Fruit fly (Drosophila melanogaster) whole organism, embryonic: ENCODE measurements around the gene Grip75.

Source experiments
- Awh ChIP-seq: fragments of 200-800 bp; sonication (Bioruptor generic); IDR thresholded peaks from 2 replicates; pipeline ENCODE4, ENCODE4 v1.3.6; 2022; ENCODE audit warnings: missing biosample characterization, missing genetic modification characterization
- Bdp1 ChIP-seq: fragments of 200-800 bp; sonication (Bioruptor generic); optimal IDR thresholded peaks from 3 replicates; lab custom pipeline; 2016; ENCODE audit warnings: missing biosample characterization, missing genetic modification characterization
- BtbVII ChIP-seq: fragments of 200-800 bp; sonication (Bioruptor generic); optimal IDR thresholded peaks from 3 replicates; lab custom pipeline; 2017; ENCODE audit warnings: missing biosample characterization, mild to moderate bottlenecking, missing genetic modification characterization
- CG10209 ChIP-seq: fragments of 200-800 bp; sonication (Bioruptor generic); optimal IDR thresholded peaks from 3 replicates; lab custom pipeline; 2017; ENCODE audit warnings: missing biosample characterization, mild to moderate bottlenecking, missing genetic modification characterization, missing genetic modification reagents
- CG10959 ChIP-seq: fragments of 200-800 bp; sonication (Bioruptor generic); IDR thresholded peaks from 2 replicates; pipeline ENCODE4 v1.3.6; 2022; ENCODE audit warnings: missing biosample characterization, missing genetic modification characterization
- CG10979 ChIP-seq: fragments of 200-800 bp; sonication (Bioruptor generic); optimal IDR thresholded peaks from 2 replicates; lab custom pipeline; 2018; ENCODE audit warnings: missing biosample characterization, mild to moderate bottlenecking, missing genetic modification characterization, moderate library complexity
- CG12299 ChIP-seq: fragments of 200-800 bp; sonication (Bioruptor generic); optimal IDR thresholded peaks from 2 replicates; lab custom pipeline; 2018; ENCODE audit warnings: missing biosample characterization, mild to moderate bottlenecking, missing genetic modification characterization
- CG12659 ChIP-seq: fragments of 200-800 bp; sonication (Bioruptor generic); optimal IDR thresholded peaks from 3 replicates; lab custom pipeline; 2017; ENCODE audit warnings: mild to moderate bottlenecking, missing biosample characterization, missing genetic modification reagents, missing genetic modification characterization
- CG13424 ChIP-seq: fragments of 200-800 bp; sonication (Bioruptor generic); optimal IDR thresholded peaks from 2 replicates; lab custom pipeline; 2019; ENCODE audit warnings: missing biosample characterization, mild to moderate bottlenecking, missing genetic modification characterization, moderate library complexity
- CG15696 ChIP-seq: fragments of 200-800 bp; sonication (Bioruptor generic); optimal IDR thresholded peaks from 2 replicates; lab custom pipeline; 2019; ENCODE audit warnings: missing biosample characterization, mild to moderate bottlenecking, missing genetic modification characterization, moderate library complexity
- CG1602 ChIP-seq: fragments of 200-800 bp; sonication (Bioruptor generic); optimal IDR thresholded peaks from 3 replicates; lab custom pipeline; 2016; ENCODE audit warnings: missing biosample characterization, missing genetic modification characterization
- CG17361 ChIP-seq: fragments of 200-800 bp; sonication (Bioruptor generic); IDR thresholded peaks from 3 replicates; pipeline ENCODE4 v1.3.6; 2022; ENCODE audit warnings: missing biosample characterization, missing genetic modification characterization
- CG18262 ChIP-seq: fragments of 200-800 bp; optimal IDR thresholded peaks from 3 replicates; lab custom pipeline; 2019; ENCODE audit warnings: missing biosample characterization, mild to moderate bottlenecking, missing genetic modification characterization, moderate library complexity
- CG1832 ChIP-seq: fragments of 200-800 bp; sonication (Bioruptor generic); optimal IDR thresholded peaks from 2 replicates; lab custom pipeline; 2017; ENCODE audit warnings: missing biosample characterization, mild to moderate bottlenecking, missing genetic modification characterization, inconsistent platforms
- CG31224 ChIP-seq: fragments of 200-800 bp; sonication (Bioruptor generic); IDR thresholded peaks from 2 replicates; pipeline ENCODE4 v1.3.6; 2022; ENCODE audit warnings: missing biosample characterization, missing genetic modification characterization
- CG32532 ChIP-seq: fragments of 200-800 bp; sonication (Bioruptor generic); IDR thresholded peaks from 2 replicates; pipeline ENCODE4 v1.3.6; 2022; ENCODE audit warnings: missing biosample characterization, missing genetic modification characterization
- CG32767 ChIP-seq: fragments of 200-800 bp; sonication (Bioruptor generic); IDR thresholded peaks from 2 replicates; pipeline ENCODE4 v1.3.6; 2022; ENCODE audit warnings: missing biosample characterization, missing genetic modification characterization
- CG4707 ChIP-seq: fragments of 200-800 bp; sonication (Bioruptor generic); optimal IDR thresholded peaks from 2 replicates; lab custom pipeline; 2018; ENCODE audit warnings: missing biosample characterization, mild to moderate bottlenecking, missing genetic modification characterization, moderate library complexity
- CG4820 ChIP-seq: fragments of 200-800 bp; sonication (Bioruptor generic); optimal IDR thresholded peaks from 3 replicates; lab custom pipeline; 2016; ENCODE audit warnings: missing biosample characterization, missing genetic modification characterization
- CG6683 ChIP-seq: fragments of 200-800 bp; sonication (Bioruptor generic); optimal IDR thresholded peaks from 2 replicates; lab custom pipeline; 2017; ENCODE audit warnings: missing biosample characterization, mild to moderate bottlenecking, missing genetic modification characterization, missing genetic modification reagents
- CG6765 ChIP-seq: fragments of 200-800 bp; sonication (Bioruptor generic); optimal IDR thresholded peaks from 3 replicates; lab custom pipeline; 2017; ENCODE audit warnings: missing biosample characterization, mild to moderate bottlenecking, missing genetic modification characterization
- D ChIP-seq, 2 experiments: fragments of 200-800 bp in 1 of 2; fragments of >200 bp in 1 of 2; sonication (Bioruptor generic) in 1 of 2; optimal IDR thresholded peaks; 2 replicates in 1 of 2; 3 replicates in 1 of 2; lab custom pipeline; 2017; ENCODE audit warnings: mild to moderate bottlenecking in 1 of 2, missing biosample characterization in 1 of 2, missing genetic modification characterization in 1 of 2, missing genetic modification reagents in 1 of 2
- E2f2 ChIP-seq: fragments of 200-800 bp; sonication (Bioruptor generic); IDR thresholded peaks from 2 replicates; pipeline ENCODE4 v1.3.6; 2022; ENCODE audit warnings: missing biosample characterization, missing genetic modification characterization
- Ets65A ChIP-seq: fragments of 200-800 bp; sonication (Bioruptor generic); peaks from one replicate; lab custom pipeline; 2016; ENCODE audit warnings: missing biosample characterization, missing genetic modification characterization
- HLH54F ChIP-seq: fragments of 200-800 bp; sonication (Bioruptor generic); optimal IDR thresholded peaks from 3 replicates; lab custom pipeline; 2016; ENCODE audit warnings: missing biosample characterization, missing genetic modification characterization
- Hr3 ChIP-seq: fragments of 200-800 bp; sonication (Bioruptor generic); optimal IDR thresholded peaks from 3 replicates; lab custom pipeline; 2016; ENCODE audit warnings: missing biosample characterization, missing genetic modification characterization
- Mrtf ChIP-seq: fragments of 200-800 bp; sonication (Bioruptor generic); IDR thresholded peaks from 3 replicates; pipeline ENCODE4 v1.3.6; 2022; ENCODE audit warnings: missing biosample characterization, missing genetic modification characterization
- Neu2 ChIP-seq: fragments of 200-800 bp; sonication (Bioruptor generic); optimal IDR thresholded peaks from 3 replicates; lab custom pipeline; 2016; ENCODE audit warnings: missing biosample characterization, missing genetic modification characterization, borderline replicate concordance
- Nf-YC ChIP-seq: fragments of 200-800 bp; optimal IDR thresholded peaks from 3 replicates; lab custom pipeline; 2019; ENCODE audit warnings: missing biosample characterization, mild to moderate bottlenecking, missing genetic modification characterization, moderate library complexity
- br ChIP-seq: fragments of >200 bp; optimal IDR thresholded peaks from 2 replicates; lab custom pipeline; 2017
- cas ChIP-seq: fragments of 200-800 bp; sonication (Bioruptor generic); IDR thresholded peaks from 2 replicates; pipeline ENCODE4 v1.3.6; 2022; ENCODE audit warnings: missing biosample characterization, missing genetic modification characterization
- ci ChIP-seq: fragments of 200-800 bp; sonication (Bioruptor generic); IDR thresholded peaks from 3 replicates; pipeline ENCODE4 v1.3.6; 2022; ENCODE audit warnings: missing biosample characterization, missing genetic modification characterization
- crp ChIP-seq, 2 experiments: fragments of 200-800 bp; sonication (Bioruptor generic); optimal IDR thresholded peaks; 2 replicates in 1 of 2; 3 replicates in 1 of 2; lab custom pipeline; 2017; ENCODE audit warnings: missing biosample characterization in 2 of 2, missing genetic modification characterization in 2 of 2, mild to moderate bottlenecking in 1 of 2, moderate library complexity in 1 of 2
- dan ChIP-seq: fragments of 200-800 bp; sonication (Bioruptor generic); IDR thresholded peaks from 2 replicates; pipeline ENCODE4 v1.3.6; 2022; ENCODE audit warnings: missing biosample characterization, missing genetic modification characterization
- emc ChIP-seq: fragments of 200-800 bp; sonication (Bioruptor generic); optimal IDR thresholded peaks from 2 replicates; lab custom pipeline; 2016; ENCODE audit warnings: missing biosample characterization, missing genetic modification characterization
- gem ChIP-seq: fragments of 200-800 bp; sonication (Bioruptor generic); optimal IDR thresholded peaks from 2 replicates; lab custom pipeline; 2019; ENCODE audit warnings: missing biosample characterization, mild to moderate bottlenecking, missing genetic modification characterization, moderate library complexity
- gt ChIP-seq: fragments of 200-800 bp; sonication (Bioruptor generic); IDR thresholded peaks from 2 replicates; pipeline ENCODE4 v1.3.6; 2022; ENCODE audit warnings: missing biosample characterization, missing genetic modification characterization
- hth ChIP-seq: fragments of >200 bp; optimal IDR thresholded peaks from 2 replicates; lab custom pipeline; 2017; ENCODE audit warnings: inconsistent platforms
- ind ChIP-seq: fragments of 200-800 bp; sonication (Bioruptor generic); optimal IDR thresholded peaks from 3 replicates; lab custom pipeline; 2016; ENCODE audit warnings: missing biosample characterization, missing genetic modification characterization
- mam ChIP-seq: fragments of 200-800 bp; sonication (Bioruptor generic); optimal IDR thresholded peaks from 3 replicates; lab custom pipeline; 2016; ENCODE audit warnings: missing biosample characterization, missing genetic modification characterization
- nerfin-1 ChIP-seq: fragments of 200-800 bp; sonication (Bioruptor generic); optimal IDR thresholded peaks from 3 replicates; lab custom pipeline; 2019; ENCODE audit warnings: missing biosample characterization, mild to moderate bottlenecking, missing genetic modification characterization, moderate library complexity
- onecut ChIP-seq: fragments of 200-800 bp; sonication (Bioruptor generic); IDR thresholded peaks from 2 replicates; pipeline ENCODE4 v1.3.6; 2022; ENCODE audit warnings: missing biosample characterization, missing genetic modification characterization
- p53 ChIP-seq: fragments of 200-800 bp; sonication (Bioruptor generic); optimal IDR thresholded peaks from 2 replicates; lab custom pipeline; 2016; ENCODE audit warnings: missing biosample characterization, missing genetic modification characterization
- ro ChIP-seq: fragments of 200-800 bp; sonication (Bioruptor generic); IDR thresholded peaks from 2 replicates; pipeline ENCODE4 v1.3.6; 2022; ENCODE audit warnings: missing biosample characterization, missing genetic modification characterization
- row ChIP-seq: fragments of 200-800 bp; sonication (Bioruptor generic); IDR thresholded peaks from 3 replicates; pipeline ENCODE4 v1.3.6; 2022; ENCODE audit warnings: missing biosample characterization, missing genetic modification characterization
- ssp ChIP-seq: fragments of 200-800 bp; sonication (Bioruptor generic); IDR thresholded peaks from 2 replicates; pipeline ENCODE4 v1.3.6; 2022; ENCODE audit warnings: missing biosample characterization, missing genetic modification characterization
- tio ChIP-seq: fragments of 200-800 bp; sonication (Bioruptor generic); optimal IDR thresholded peaks from 2 replicates; lab custom pipeline; 2017; ENCODE audit warnings: missing biosample characterization, missing genetic modification characterization, inconsistent platforms
- z ChIP-seq: fragments of 200-800 bp; sonication (Bioruptor generic); IDR thresholded peaks from 3 replicates; pipeline ENCODE4 v1.3.6; 2022; ENCODE audit warnings: missing biosample characterization, missing genetic modification characterization
- zf30C ChIP-seq: fragments of 200-800 bp; sonication (Bioruptor generic); optimal IDR thresholded peaks from 3 replicates; lab custom pipeline; 2018; ENCODE audit warnings: missing biosample characterization, mild to moderate bottlenecking, missing genetic modification characterization
- zfh1 ChIP-seq: fragments of 200-800 bp; sonication (Bioruptor generic); IDR thresholded peaks from 3 replicates; pipeline ENCODE4 v1.3.6; 2022; ENCODE audit warnings: missing biosample characterization, missing genetic modification characterization

Gene Grip75

dm6 chr2L:10442048-10442790 lies 40.9 kb upstream of the Grip75 start, which contains the start of gene loh (continued):
- TF ChIP-seq Neu2 (GFP tag; lab: Kevin White, UChicago) (no peak), Ets65A (peak; percentile 0), CG15696 (tag; lab: Kevin White, UChicago) (peak; percentile 10), D (optimal IDR thresholded peaks at IDR 0.05; lab: Kevin White, UChicago) (no peak), D (GFP tag; optimal IDR thresholded peaks at IDR 0.05; lab: Kevin White, UChicago) (peak; percentile 74), ssp (no peak), nerfin-1 (tag; lab: Kevin White, UChicago) (no peak), ind (peak; percentile 51), CG6765 (GFP tag; lab: Kevin White, UChicago) (peak; percentile 23), CG4707 (no peak), Mrtf (GFP tag; lab: Robert Waterston, UW) (no peak), row (GFP tag; lab: Robert Waterston, UW) (peak; percentile 76), Awh (GFP tag; lab: Robert Waterston, UW) (no peak), Nf-YC (peak; percentile 52), dan (GFP tag; lab: Robert Waterston, UW) (no peak), CG1832 (GFP tag; lab: Kevin White, UChicago) (no peak), HLH54F (GFP tag; lab: Kevin White, UChicago) (no peak), emc (GFP tag; lab: Kevin White, UChicago) (no peak), CG18262 (tag; lab: Kevin White, UChicago) (peak; percentile 85), CG6683 (peak; percentile 10), cas (GFP tag; lab: Robert Waterston, UW) (no peak), gt (GFP tag; lab: Robert Waterston, UW) (no peak), crp (GFP tag; optimal IDR thresholded peaks at IDR 0.05; lab: Kevin White, UChicago) (no peak), CG32767 (GFP tag; lab: Robert Waterston, UW) (no peak), CG12299 (tag; lab: Kevin White, UChicago) (peak; percentile 42), CG10979 (tag; lab: Kevin White, UChicago) (peak; percentile 76), z (0 out of 3 replicates have a peak, but pooled peaks have one; percentile 12), E2f2 (GFP tag; lab: Robert Waterston, UW) (peak; percentile 30; the same call in 1 of the 2 replicates), hth (lab: Kevin White, UChicago) (no peak), BtbVII (GFP tag; lab: Kevin White, UChicago) (peak; percentile 46), zfh1 (GFP tag; lab: Robert Waterston, UW) (0 out of 3 replicates have a peak, but pooled peaks have one; percentile 40), CG10959 (no peak), tio (GFP tag; lab: Kevin White, UChicago) (peak; percentile 55), CG32532 (GFP tag; lab: Robert Waterston, UW) (no peak), CG12659 (GFP tag; lab: Kevin White, UChicago) (peak; percentile 63), p53 (no peak), ci (GFP tag; lab: Robert Waterston, UW) (peak; percentile 65; the same call in 2 of the 3 replicates), gem (tag; lab: Kevin White, UChicago) (peak; percentile 79), mam (GFP tag; lab: Kevin White, UChicago) (no peak), CG10209 (GFP tag; lab: Kevin White, UChicago) (peak; percentile 67), zf30C (no peak), onecut (GFP tag; lab: Robert Waterston, UW) (0 out of 2 replicates have a peak, but pooled peaks have one; percentile 28), CG17361 (GFP tag; lab: Robert Waterston, UW) (peak; percentile 90), Bdp1 (GFP tag; lab: Kevin White, UChicago) (no peak), CG4820 (GFP tag; lab: Kevin White, UChicago) (peak; percentile 52), Hr3 (GFP tag; lab: Kevin White, UChicago) (peak; percentile 53), ro (0 out of 2 replicates have a peak, but pooled peaks have one; percentile 15), CG13424 (tag; lab: Kevin White, UChicago) (peak; percentile 73), CG1602 (GFP tag; lab: Kevin White, UChicago) (peak; percentile 61), CG31224 (GFP tag; lab: Robert Waterston, UW) (no peak), br (no peak)
